Worm (Caenorhabditis elegans): Measurements from ENCODE around the gene R07B7.12.

The R07B7.12 gene

ce11 chrV:12082932-12083331 is 5.9 kb upstream of the R07B7.12 start, which contains the start of gene R07B7.10:
TSS of gene R07B7.10 (plus strand) at chrV:12083216.
- no peak for TF ChIP-seq unc-62 (GFP tag; optimal IDR thresholded peaks at IDR 0.05)

ce11 chrV:12084216-12084615 is 4.7 kb upstream of the R07B7.12 start, which contains the start of gene R07B7.8:
TSS of gene R07B7.8 (minus strand) at chrV:12084316.
- no peak for TF ChIP-seq unc-62 (GFP tag; optimal IDR thresholded peaks at IDR 0.05)

- no peak for TF ChIP-seq unc-62 (GFP tag; optimal IDR thresholded peaks at IDR 0.05)
Observed at ce11 chrV:12085867-12086634, 2.8 kb upstream of the R07B7.12 start.

ce11 chrV:12086934-12087333 is 1.9 kb upstream of the R07B7.12 start, which contains the start of gene gana-1:
TSS of gene gana-1 (plus strand) at chrV:12087234.
- TF ChIP-seq unc-62 (GFP tag; optimal IDR thresholded peaks at IDR 0.05), result no peak

- no peak for TF ChIP-seq unc-62 (GFP tag; optimal IDR thresholded peaks at IDR 0.05)
Observed at ce11 chrV:12091759-12092158, 2.9 kb downstream of the R07B7.12 start, which contains the start of gene nhr-206. TSS of gene nhr-206 (plus strand) at chrV:12092006.

- no peak for TF ChIP-seq unc-62 (GFP tag; optimal IDR thresholded peaks at IDR 0.05)
Observed at ce11 chrV:12094030-12094429, 5.2 kb downstream of the R07B7.12 start, which contains the start of gene nhr-208. TSS of gene nhr-208 (plus strand) at chrV:12094317.

- no peak for TF ChIP-seq unc-62 (GFP tag; optimal IDR thresholded peaks at IDR 0.05)
Observed at ce11 chrV:12095865-12096264, 7.0 kb downstream of the R07B7.12 start, which contains the start of gene nhr-207. TSS of gene nhr-207 (plus strand) at chrV:12096146.

ce11 chrV:12098123-12098522 is 9.2 kb downstream of the R07B7.12 start, which contains the start of gene nhr-209:
TSS of gene nhr-209 (plus strand) at chrV:12098149.
- TF ChIP-seq unc-62 (GFP tag; optimal IDR thresholded peaks at IDR 0.05), result no peak

- no peak for TF ChIP-seq unc-62 (GFP tag; optimal IDR thresholded peaks at IDR 0.05)
Observed at ce11 chrV:12100794-12101343, 12.0 kb downstream of the R07B7.12 start, which contains the start of gene nhr-154. TSS of gene nhr-154 (plus strand) at chrV:12101293.

ce11 chrV:12103920-12104319 is 15.0 kb downstream of the R07B7.12 start, which contains the start of gene nhr-153:
TSS of gene nhr-153 (plus strand) at chrV:12104220.
- TF ChIP-seq unc-62 (GFP tag; optimal IDR thresholded peaks at IDR 0.05), result no peak

- no peak for TF ChIP-seq unc-62 (GFP tag; optimal IDR thresholded peaks at IDR 0.05)
Observed at ce11 chrV:12106841-12107240, 18.0 kb downstream of the R07B7.12 start, which contains the start of gene nhr-136. TSS of gene nhr-136 (plus strand) at chrV:12107141.

ce11 chrV:12111452-12111851 is 22.6 kb downstream of the R07B7.12 start, which contains the start of gene lhpp-1:
TSS of gene lhpp-1 (minus strand) at chrV:12111805.
- no peak for TF ChIP-seq unc-62 (GFP tag; optimal IDR thresholded peaks at IDR 0.05)

ce11 chrV:12113726-12114125 is 24.9 kb downstream of the R07B7.12 start:
- no peak for TF ChIP-seq unc-62 (GFP tag; optimal IDR thresholded peaks at IDR 0.05)

ce11 chrV:12114693-12115092 is 25.8 kb downstream of the R07B7.12 start, which contains the start of gene spin-1:
TSS of gene spin-1 (plus strand) at chrV:12114993.
- no peak for TF ChIP-seq unc-62 (GFP tag; optimal IDR thresholded peaks at IDR 0.05)

ce11 chrV:12115150-12115549 is 26.3 kb downstream of the R07B7.12 start:
- no peak for TF ChIP-seq unc-62 (GFP tag; optimal IDR thresholded peaks at IDR 0.05)

- TF ChIP-seq unc-62 (GFP tag; optimal IDR thresholded peaks at IDR 0.05), result no peak
Observed at ce11 chrV:12117567-12118053, 28.7 kb downstream of the R07B7.12 start, which contains the start of gene C13C4.8. TSS of gene C13C4.8 (plus strand) at chrV:12118003.
